Fruit fly (Drosophila melanogaster) whole organism, embryonic: ENCODE results near the gene cpb.
A peak's percentile ranks its signal among the peaks of the same experiment; 100 is the strongest.

Experiments used
- CG10147 ChIP-seq: fragments of 200-800 bp; sonication (Bioruptor generic); optimal IDR thresholded peaks from 2 replicates; lab custom pipeline; 2019; ENCODE audit warnings: missing biosample characterization, mild to moderate bottlenecking, missing genetic modification characterization, moderate library complexity
- CG10543 ChIP-seq: fragments of 200-800 bp; sonication (Bioruptor generic); optimal IDR thresholded peaks from 3 replicates; lab custom pipeline; 2017; ENCODE audit warnings: missing biosample characterization, mild to moderate bottlenecking, missing genetic modification characterization, moderate library complexity
- CG11093 ChIP-seq: fragments of 200-800 bp; sonication (Bioruptor generic); IDR thresholded peaks from 3 replicates; pipeline ENCODE4 v1.3.6; 2022; ENCODE audit warnings: missing biosample characterization, missing genetic modification characterization
- CG12391 ChIP-seq: fragments of 200-800 bp; sonication (Bioruptor generic); optimal IDR thresholded peaks from 3 replicates; lab custom pipeline; 2018; ENCODE audit warnings: missing biosample characterization, mild to moderate bottlenecking, missing genetic modification characterization, moderate library complexity
- CG13296 ChIP-seq: fragments of 200-800 bp; sonication (Bioruptor generic); optimal IDR thresholded peaks from 3 replicates; lab custom pipeline; 2018; ENCODE audit warnings: missing biosample characterization, mild to moderate bottlenecking, missing genetic modification characterization
- CG13424 ChIP-seq: fragments of 200-800 bp; sonication (Bioruptor generic); optimal IDR thresholded peaks from 2 replicates; lab custom pipeline; 2019; ENCODE audit warnings: missing biosample characterization, mild to moderate bottlenecking, missing genetic modification characterization, moderate library complexity
- CG13624 ChIP-seq: fragments of 200-800 bp; sonication (Bioruptor generic); optimal IDR thresholded peaks from 2 replicates; lab custom pipeline; 2016; ENCODE audit warnings: missing biosample characterization, missing genetic modification characterization
- CG14860 ChIP-seq: fragments of 200-800 bp; sonication (Bioruptor generic); IDR thresholded peaks from 3 replicates; pipeline ENCODE4 v1.3.6; 2022; ENCODE audit warnings: missing biosample characterization, missing genetic modification characterization; ENCODE audit not compliant: partially characterized antibody
- CG15073 ChIP-seq: fragments of 200-800 bp; sonication (Bioruptor generic); optimal IDR thresholded peaks from 2 replicates; lab custom pipeline; 2016; ENCODE audit warnings: missing biosample characterization, missing genetic modification characterization
- CG16815 ChIP-seq: fragments of 200-800 bp; sonication (Bioruptor generic); optimal IDR thresholded peaks from 3 replicates; lab custom pipeline; 2017; ENCODE audit warnings: missing biosample characterization, mild to moderate bottlenecking, missing genetic modification characterization
- CG16863 ChIP-seq: fragments of 200-800 bp; sonication (Bioruptor generic); optimal IDR thresholded peaks from 3 replicates; lab custom pipeline; 2016; ENCODE audit warnings: missing biosample characterization, missing genetic modification characterization
- CG17186 ChIP-seq: fragments of 200-800 bp; sonication (Bioruptor generic); optimal IDR thresholded peaks from 3 replicates; lab custom pipeline; 2017; ENCODE audit warnings: missing biosample characterization, missing genetic modification reagents, missing genetic modification characterization
- CG17328 ChIP-seq: fragments of 200-800 bp; sonication (Bioruptor generic); IDR thresholded peaks from 2 replicates; pipeline ENCODE4 v1.3.6; 2022; ENCODE audit warnings: missing biosample characterization, missing genetic modification characterization
- CG17361 ChIP-seq: fragments of 200-800 bp; sonication (Bioruptor generic); IDR thresholded peaks from 3 replicates; pipeline ENCODE4 v1.3.6; 2022; ENCODE audit warnings: missing biosample characterization, missing genetic modification characterization
- CG1792 ChIP-seq: fragments of 200-800 bp; sonication (Bioruptor generic); optimal IDR thresholded peaks from 2 replicates; lab custom pipeline; 2016; ENCODE audit warnings: missing biosample characterization, missing genetic modification characterization
- CG32767 ChIP-seq: fragments of 200-800 bp; sonication (Bioruptor generic); IDR thresholded peaks from 2 replicates; pipeline ENCODE4 v1.3.6; 2022; ENCODE audit warnings: missing biosample characterization, missing genetic modification characterization
- CG33213 ChIP-seq: fragments of 200-800 bp; sonication (Bioruptor generic); optimal IDR thresholded peaks from 3 replicates; lab custom pipeline; 2016; ENCODE audit warnings: missing biosample characterization, missing genetic modification characterization
- CG34376 ChIP-seq: fragments of 200-800 bp; sonication (Bioruptor generic); optimal IDR thresholded peaks from 2 replicates; lab custom pipeline; 2018; ENCODE audit warnings: missing biosample characterization, mild to moderate bottlenecking, missing genetic modification characterization
- CG4854 ChIP-seq: fragments of 200-800 bp; sonication (Bioruptor generic); optimal IDR thresholded peaks from 2 replicates; lab custom pipeline; 2016; ENCODE audit warnings: missing biosample characterization, missing genetic modification characterization, inconsistent platforms
- CG7839 ChIP-seq: fragments of 200-800 bp; sonication (Bioruptor generic); optimal IDR thresholded peaks from 3 replicates; lab custom pipeline; 2018; ENCODE audit warnings: missing biosample characterization, mild to moderate bottlenecking, missing genetic modification characterization, moderate library complexity
- CG9727 ChIP-seq: fragments of 200-800 bp; sonication (Bioruptor generic); optimal IDR thresholded peaks from 3 replicates; lab custom pipeline; 2017; ENCODE audit warnings: missing biosample characterization, mild to moderate bottlenecking, missing genetic modification characterization
- CHES-1-like ChIP-seq: fragments of 200-800 bp; sonication (Bioruptor generic); optimal IDR thresholded peaks from 2 replicates; lab custom pipeline; 2016; ENCODE audit warnings: missing biosample characterization, missing genetic modification characterization
- Doc2 ChIP-seq: fragments of 200-800 bp; sonication (Bioruptor generic); IDR thresholded peaks from 2 replicates; pipeline ENCODE4 v1.3.6; 2022; ENCODE audit warnings: missing biosample characterization, missing genetic modification characterization
- Doc3 ChIP-seq: fragments of 200-800 bp; sonication (Bioruptor generic); IDR thresholded peaks from 3 replicates; pipeline ENCODE4 v1.3.6; 2022; ENCODE audit warnings: missing biosample characterization, missing genetic modification characterization; ENCODE audit not compliant: partially characterized antibody
- E2f2 ChIP-seq: fragments of 200-800 bp; sonication (Bioruptor generic); IDR thresholded peaks from 2 replicates; pipeline ENCODE4 v1.3.6; 2022; ENCODE audit warnings: missing biosample characterization, missing genetic modification characterization
- Eip74EF ChIP-seq, 2 experiments: fragments of 200-800 bp in 1 of 2; fragments of >200 bp in 1 of 2; sonication (Bioruptor generic) in 1 of 2; optimal IDR thresholded peaks; 2 replicates each; lab custom pipeline; 2017 to 2019; ENCODE audit warnings: missing biosample characterization in 2 of 2, missing genetic modification characterization in 2 of 2, mild to moderate bottlenecking in 1 of 2, moderate library complexity in 1 of 2
- Hand ChIP-seq: fragments of 200-800 bp; sonication (Bioruptor generic); optimal IDR thresholded peaks from 2 replicates; lab custom pipeline; 2017; ENCODE audit warnings: mild to moderate bottlenecking, missing biosample characterization, missing genetic modification reagents, missing genetic modification characterization
- Hr78 ChIP-seq, 2 experiments: fragments of 200-800 bp in 1 of 2; fragments of >200 bp in 1 of 2; sonication (Bioruptor generic) in 1 of 2; optimal IDR thresholded peaks; 2 replicates each; lab custom pipeline; 2017 to 2019; ENCODE audit warnings: missing biosample characterization in 2 of 2, missing genetic modification characterization in 2 of 2, mild to moderate bottlenecking in 1 of 2, moderate library complexity in 1 of 2
- Hsf ChIP-seq: fragments of 200-800 bp; sonication (Bioruptor generic); optimal IDR thresholded peaks from 3 replicates; lab custom pipeline; 2016; ENCODE audit warnings: missing biosample characterization, missing genetic modification characterization
- MTF-1 ChIP-seq: fragments of 200-800 bp; sonication (Bioruptor generic); optimal IDR thresholded peaks from 2 replicates; lab custom pipeline; 2018; ENCODE audit warnings: missing biosample characterization, mild to moderate bottlenecking, missing genetic modification characterization, borderline replicate concordance
- Oli ChIP-seq: fragments of 200-800 bp; sonication (Bioruptor generic); optimal IDR thresholded peaks from 2 replicates; lab custom pipeline; 2018; ENCODE audit warnings: missing biosample characterization, mild to moderate bottlenecking, missing genetic modification characterization, moderate library complexity
- Poxn ChIP-seq: fragments of 200-800 bp; sonication (Bioruptor generic); IDR thresholded peaks from 2 replicates; pipeline ENCODE4 v1.3.6; 2022; ENCODE audit warnings: missing biosample characterization, missing genetic modification characterization
- Taf1 ChIP-seq: fragments of 200-800 bp; sonication (Bioruptor generic); IDR thresholded peaks from 2 replicates; pipeline ENCODE4 v1.3.6; 2022; ENCODE audit warnings: missing biosample characterization, missing genetic modification characterization
- Xrp1 ChIP-seq: fragments of 200-800 bp; sonication (Bioruptor generic); IDR thresholded peaks from 2 replicates; pipeline ENCODE4 v1.3.6; 2022; ENCODE audit warnings: missing biosample characterization, missing genetic modification characterization
- ab ChIP-seq: fragments of 200-800 bp; sonication (Bioruptor generic); optimal IDR thresholded peaks from 2 replicates; lab custom pipeline; 2016; ENCODE audit warnings: missing biosample characterization, missing genetic modification characterization
- ara ChIP-seq: fragments of 200-800 bp; sonication (Bioruptor generic); IDR thresholded peaks from 2 replicates; pipeline ENCODE4 v1.3.6; 2022; ENCODE audit warnings: missing biosample characterization, missing genetic modification characterization
- chif ChIP-seq, 2 experiments: fragments of 200-800 bp; sonication (Bioruptor generic); optimal IDR thresholded peaks; 3 replicates each; lab custom pipeline; 2016; ENCODE audit warnings: missing biosample characterization in 2 of 2, missing genetic modification characterization in 2 of 2
- eve ChIP-seq, 2 experiments: fragments of >200 bp; optimal IDR thresholded peaks; 2 replicates each; lab custom pipeline; 2017; ENCODE audit warnings: missing biosample characterization in 2 of 2, missing genetic modification characterization in 2 of 2
- gsb ChIP-seq: fragments of 200-800 bp; sonication (Bioruptor generic); IDR thresholded peaks from 2 replicates; pipeline ENCODE4 v1.3.6; 2022; ENCODE audit warnings: missing biosample characterization, missing genetic modification characterization
- hb ChIP-seq: fragments of 200-800 bp; sonication (Bioruptor generic); IDR thresholded peaks from 3 replicates; pipeline ENCODE4 v1.3.6; 2022; ENCODE audit warnings: missing biosample characterization, missing genetic modification characterization; ENCODE audit not compliant: partially characterized antibody
- inv ChIP-seq: fragments of 200-800 bp; sonication (Bioruptor generic); IDR thresholded peaks from 2 replicates; pipeline ENCODE4 v1.3.6; 2022; ENCODE audit warnings: missing biosample characterization, missing genetic modification characterization; ENCODE audit not compliant: partially characterized antibody
- kni ChIP-seq: fragments of 200-800 bp; sonication (Bioruptor generic); optimal IDR thresholded peaks from 3 replicates; lab custom pipeline; 2017; ENCODE audit warnings: mild to moderate bottlenecking, missing biosample characterization, missing genetic modification reagents, missing genetic modification characterization
- ranshi ChIP-seq: fragments of 200-800 bp; sonication (Bioruptor generic); IDR thresholded peaks from 2 replicates; pipeline ENCODE4 v1.3.6; 2022; ENCODE audit warnings: missing biosample characterization, missing genetic modification characterization
- schlank ChIP-seq: fragments of 200-800 bp; sonication (Bioruptor generic); optimal IDR thresholded peaks from 2 replicates; lab custom pipeline; 2018; ENCODE audit warnings: missing biosample characterization, mild to moderate bottlenecking, missing genetic modification characterization
- sd ChIP-seq: fragments of 200-800 bp; sonication (Bioruptor generic); optimal IDR thresholded peaks from 3 replicates; lab custom pipeline; 2018; ENCODE audit warnings: missing biosample characterization, mild to moderate bottlenecking, missing genetic modification characterization, moderate library complexity
- sens ChIP-seq: fragments of 200-800 bp; sonication (Bioruptor generic); peaks from one replicate; lab custom pipeline; 2016; ENCODE audit warnings: missing biosample characterization, missing genetic modification characterization
- sr ChIP-seq: fragments of 200-800 bp; sonication (Bioruptor generic); IDR thresholded peaks from 3 replicates; pipeline ENCODE4 v1.3.6; 2022; ENCODE audit warnings: missing biosample characterization, missing genetic modification characterization
- ssp ChIP-seq: fragments of 200-800 bp; sonication (Bioruptor generic); IDR thresholded peaks from 2 replicates; pipeline ENCODE4 v1.3.6; 2022; ENCODE audit warnings: missing biosample characterization, missing genetic modification characterization
- vvl ChIP-seq: fragments of 200-800 bp; sonication (Bioruptor generic); IDR thresholded peaks from 2 replicates; pipeline ENCODE4 v1.3.6; 2022; ENCODE audit warnings: missing biosample characterization, missing genetic modification characterization
- wek ChIP-seq: fragments of 200-800 bp; sonication (Bioruptor generic); optimal IDR thresholded peaks from 3 replicates; lab custom pipeline; 2018; ENCODE audit warnings: missing biosample characterization, mild to moderate bottlenecking, missing genetic modification characterization, moderate library complexity

cpb gene

dm6 chr2L:1723937-1724591 is 19.4 kb downstream of the cpb start, which contains the start of gene Rim2 (continued):
- TF ChIP-seq wek (GFP tag; lab: Kevin White, UChicago), result no peak
- peak; percentile 14 for TF ChIP-seq CG7839 (tag; lab: Kevin White, UChicago)
- no peak for TF ChIP-seq Doc3 (GFP tag; lab: Robert Waterston, UW)
- no peak for TF ChIP-seq Oli (tag; lab: Kevin White, UChicago)
- TF ChIP-seq E2f2 (GFP tag; lab: Robert Waterston, UW), result peak; percentile 84
- no peak for TF ChIP-seq Eip74EF (GFP tag; optimal IDR thresholded peaks at IDR 0.05; lab: Kevin White, UChicago)
- TF ChIP-seq Xrp1 (GFP tag; lab: Robert Waterston, UW), result no peak
- TF ChIP-seq CG10543 (GFP tag; lab: Kevin White, UChicago), result no peak
- no peak for TF ChIP-seq CG9727
- no peak for TF ChIP-seq Poxn (GFP tag; lab: Robert Waterston, UW)
- TF ChIP-seq sr, result no peak
- TF ChIP-seq ssp (GFP tag; lab: Robert Waterston, UW), result no peak
- TF ChIP-seq ab (GFP tag; lab: Kevin White, UChicago), result no peak
- TF ChIP-seq ara (GFP tag; lab: Robert Waterston, UW), result no peak
- no peak for TF ChIP-seq CG14860
- peak; percentile 41 for TF ChIP-seq CG13296 (GFP tag; lab: Kevin White, UChicago)
- no peak for TF ChIP-seq Hsf (GFP tag; lab: Kevin White, UChicago)
- no peak for TF ChIP-seq CG32767 (GFP tag; lab: Robert Waterston, UW)
- 0 out of 2 replicates have a peak, but pooled peaks have one; percentile 7 for TF ChIP-seq CG17328
- TF ChIP-seq CG34376 (GFP tag; lab: Kevin White, UChicago), result peak; percentile 27
- no peak for TF ChIP-seq CG16815 (GFP tag; lab: Kevin White, UChicago)
- no peak for TF ChIP-seq CG16863 (GFP tag; lab: Kevin White, UChicago)
- no peak for TF ChIP-seq Hand (GFP tag; lab: Kevin White, UChicago)
- TF ChIP-seq CG4854 (GFP tag; lab: Kevin White, UChicago), result peak; percentile 1
- no peak for TF ChIP-seq chif (GFP tag; optimal IDR thresholded peaks at IDR 0.05; lab: Kevin White, UChicago)
- TF ChIP-seq CG15073, result no peak
- no peak for TF ChIP-seq CG17361 (GFP tag; lab: Robert Waterston, UW)
- peak; percentile 80 for TF ChIP-seq CG33213
- peak; percentile 70 for TF ChIP-seq vvl (GFP tag; lab: Robert Waterston, UW)
- peak; percentile 35 for TF ChIP-seq CHES-1-like (GFP tag; lab: Kevin White, UChicago)
- no peak for TF ChIP-seq hb (GFP tag; lab: Robert Waterston, UW)
- no peak for TF ChIP-seq eve (GFP tag; optimal IDR thresholded peaks at IDR 0.05; lab: Kevin White, UChicago)
- peak; percentile 73 for TF ChIP-seq sens (GFP tag; lab: Kevin White, UChicago)
- TF ChIP-seq schlank (tag; lab: Kevin White, UChicago), result no peak
- TF ChIP-seq CG1792, result peak; percentile 18
- TF ChIP-seq sd (tag; lab: Kevin White, UChicago), result peak; percentile 90
- TF ChIP-seq CG10147 (GFP tag; lab: Kevin White, UChicago), result no peak
- TF ChIP-seq CG13424, result peak; percentile 23
- TF ChIP-seq gsb (GFP tag; lab: Robert Waterston, UW), result no peak
- peak; percentile 31 for TF ChIP-seq CG13624 (GFP tag; lab: Kevin White, UChicago)
- no peak for TF ChIP-seq kni (GFP tag; lab: Kevin White, UChicago)
- TF ChIP-seq CG17186, result peak; percentile 69
- TF ChIP-seq MTF-1 (GFP tag; lab: Kevin White, UChicago), result no peak
- TF ChIP-seq Taf1 (GFP tag; lab: Robert Waterston, UW), result no peak
- TF ChIP-seq inv (GFP tag; lab: Robert Waterston, UW), result no peak
- no peak for TF ChIP-seq CG11093 (GFP tag; lab: Robert Waterston, UW)
- peak in 1 of 2 experiments; percentile 65 for TF ChIP-seq Hr78 (GFP tag; optimal IDR thresholded peaks at IDR 0.05; lab: Kevin White, UChicago)
- TF ChIP-seq CG12391 (tag; lab: Kevin White, UChicago), result peak; percentile 31
- no peak for TF ChIP-seq Doc2
- TF ChIP-seq ranshi (GFP tag; lab: Robert Waterston, UW), result no peak
